Worm (Caenorhabditis elegans) whole organism, young adult: ENCODE results near the gene col-94.

Experiments
- B0035.1 ChIP-seq: sonication (generic microtip); optimal IDR thresholded peaks from 2 replicates; lab custom pipeline; 2016; ENCODE audit warnings: missing genetic modification characterization, mild to moderate bottlenecking, missing compliant biosample characterization, missing genotype, missing genetic modification reagents
- D2030.7 ChIP-seq: fragments of 200-800 bp; sonication (Bioruptor generic); IDR thresholded peaks from 2 replicates; pipeline ENCODE4 v1.3.6; 2022; ENCODE audit warnings: missing genetic modification reagents, missing genetic modification characterization, missing compliant biosample characterization
- F10E7.11 ChIP-seq: sonication (generic microtip); optimal IDR thresholded peaks from 2 replicates; lab custom pipeline; 2017; ENCODE audit warnings: mild to moderate bottlenecking, missing genetic modification characterization, moderate library complexity, missing compliant biosample characterization
- F33H1.4 ChIP-seq: fragments of 200-800 bp; sonication (Bioruptor generic); IDR thresholded peaks from 2 replicates; pipeline ENCODE4 v1.3.6; 2022; ENCODE audit warnings: missing genetic modification reagents, missing genetic modification characterization, missing compliant biosample characterization
- F39B2.1 ChIP-seq: fragments of 200-800 bp; sonication (Bioruptor generic); IDR thresholded peaks from 2 replicates; pipeline ENCODE4 v1.3.6; 2022; ENCODE audit warnings: missing genetic modification reagents, missing genetic modification characterization, missing compliant biosample characterization
- F49E8.2 ChIP-seq: sonication (generic microtip); optimal IDR thresholded peaks from 3 replicates; lab custom pipeline; 2017; ENCODE audit warnings: missing genetic modification characterization, mild to moderate bottlenecking, missing compliant biosample characterization, antibody characterized with exemption, moderate library complexity; ENCODE audit not compliant: insufficient read depth
- F52B5.7 ChIP-seq: sonication (generic microtip); optimal IDR thresholded peaks from 2 replicates; lab custom pipeline; 2016; ENCODE audit warnings: mild to moderate bottlenecking, missing genetic modification characterization, missing compliant biosample characterization
- F57A8.1 ChIP-seq: fragments of 200-800 bp; sonication (Bioruptor generic); optimal IDR thresholded peaks from 2 replicates; lab custom pipeline; 2018; ENCODE audit warnings: mild to moderate bottlenecking, missing genetic modification characterization, moderate library complexity, missing compliant biosample characterization
- F57C9.4 ChIP-seq: sonication (generic microtip); optimal IDR thresholded peaks from 2 replicates; lab custom pipeline; 2017; ENCODE audit warnings: mild to moderate bottlenecking, missing genetic modification characterization, missing compliant biosample characterization
- K12H6.12 ChIP-seq: fragments of 200-800 bp; sonication (Bioruptor generic); optimal IDR thresholded peaks from 2 replicates; lab custom pipeline; 2018; ENCODE audit warnings: mild to moderate bottlenecking, missing genetic modification characterization, missing compliant biosample characterization
- T26A5.8 ChIP-seq: sonication (generic microtip); optimal IDR thresholded peaks from 2 replicates; lab custom pipeline; 2016; ENCODE audit warnings: missing genetic modification characterization, missing compliant biosample characterization
- Y67H2A.10 ChIP-seq: fragments of 200-800 bp; sonication (Bioruptor generic); conservative IDR thresholded peaks from 2 replicates; pipeline ENCODE4 v1.3.6; 2022; ENCODE audit warnings: missing genetic modification reagents, missing genetic modification characterization, missing compliant biosample characterization
- atf-7 ChIP-seq: sonication (generic microtip); optimal IDR thresholded peaks from 2 replicates; lab custom pipeline; 2017; ENCODE audit warnings: mild to moderate bottlenecking, missing genetic modification characterization, missing compliant biosample characterization
- attf-6 ChIP-seq: fragments of 200-800 bp; sonication (Bioruptor generic); IDR thresholded peaks from 2 replicates; pipeline ENCODE4 v1.3.6; 2022; ENCODE audit warnings: missing genetic modification reagents, missing genetic modification characterization, missing compliant biosample characterization
- ceh-40 ChIP-seq: fragments of 200-800 bp; sonication (Bioruptor generic); IDR thresholded peaks from 2 replicates; pipeline ENCODE4 v1.3.6; 2022; ENCODE audit warnings: missing genetic modification characterization, missing compliant biosample characterization
- ceh-58 ChIP-seq: fragments of 200-800 bp; sonication (Bioruptor generic); IDR thresholded peaks from 2 replicates; pipeline ENCODE4 v1.3.6; 2022; ENCODE audit warnings: missing genetic modification characterization, missing compliant biosample characterization
- ceh-79 ChIP-seq: sonication (generic microtip); optimal IDR thresholded peaks from 2 replicates; lab custom pipeline; 2017; ENCODE audit warnings: mild to moderate bottlenecking, missing genetic modification characterization, missing compliant biosample characterization
- chd-7 ChIP-seq: sonication (generic microtip); optimal IDR thresholded peaks from 2 replicates; lab custom pipeline; 2016; ENCODE audit warnings: mild to moderate bottlenecking, missing genetic modification characterization, moderate library complexity, missing compliant biosample characterization
- die-1 ChIP-seq: sonication (generic microtip); optimal IDR thresholded peaks from 2 replicates; lab custom pipeline; 2016; ENCODE audit warnings: missing genotype, mild to moderate bottlenecking, missing genetic modification characterization, missing compliant biosample characterization
- dox-1 ChIP-seq: fragments of 200-800 bp; sonication (Bioruptor generic); IDR thresholded peaks from 2 replicates; pipeline ENCODE4 v1.3.6; 2022; ENCODE audit warnings: missing genetic modification reagents, missing genetic modification characterization, missing compliant biosample characterization
- dpl-1 ChIP-seq: fragments of 150-350 bp; optimal IDR thresholded peaks from 2 replicates; lab custom pipeline; 2014; ENCODE audit warnings: missing biosample characterization, missing genetic modification reagents, missing genetic modification characterization
- efl-1 ChIP-seq: fragments of 150-350 bp; optimal IDR thresholded peaks from 2 replicates; lab custom pipeline; 2014; ENCODE audit warnings: missing biosample characterization, missing genetic modification reagents, missing genetic modification characterization
- egl-18 ChIP-seq: fragments of 200-800 bp; sonication (Bioruptor generic); IDR thresholded peaks from 2 replicates; pipeline ENCODE4 v1.3.6; 2022; ENCODE audit warnings: missing genetic modification reagents, missing genetic modification characterization, missing compliant biosample characterization
- egl-44 ChIP-seq: fragments of 200-800 bp; sonication (Bioruptor generic); IDR thresholded peaks from 2 replicates; pipeline ENCODE4 v1.3.6; 2022; ENCODE audit warnings: missing genetic modification reagents, missing genetic modification characterization, missing compliant biosample characterization
- ekl-4 ChIP-seq: fragments of 200-800 bp; sonication (Bioruptor generic); IDR thresholded peaks from 2 replicates; pipeline ENCODE4 v1.3.6; 2022; ENCODE audit warnings: missing genetic modification reagents, missing genetic modification characterization, missing compliant biosample characterization
- ets-4 ChIP-seq: fragments of 200-800 bp; sonication (Bioruptor generic); optimal IDR thresholded peaks from 2 replicates; lab custom pipeline; 2018; ENCODE audit warnings: mild to moderate bottlenecking, missing genetic modification characterization, missing compliant biosample characterization
- hlh-12 ChIP-seq: sonication (generic microtip); optimal IDR thresholded peaks from 2 replicates; lab custom pipeline; 2016; ENCODE audit warnings: missing genetic modification characterization, missing compliant biosample characterization
- hmg-1.2 ChIP-seq: fragments of 200-800 bp; sonication (Bioruptor generic); IDR thresholded peaks from 2 replicates; pipeline ENCODE4 v1.3.6; 2022; ENCODE audit warnings: missing genetic modification reagents, missing genetic modification characterization, missing compliant biosample characterization
- lin-26 ChIP-seq: fragments of 200-800 bp; sonication (Bioruptor generic); IDR thresholded peaks from 2 replicates; pipeline ENCODE4 v1.3.6; 2022; ENCODE audit warnings: missing genetic modification reagents, missing genetic modification characterization, missing compliant biosample characterization
- lin-35 ChIP-seq, 3 experiments: fragments of 150-350 bp in 2 of 3; sonication (generic microtip) in 1 of 3; optimal IDR thresholded peaks; 2 replicates each; lab custom pipeline; 2014 to 2018; ENCODE audit warnings: missing biosample characterization in 3 of 3, missing genetic modification characterization in 3 of 3, missing genetic modification reagents in 3 of 3
- lin-54 ChIP-seq: fragments of 200-800 bp; sonication (Bioruptor generic); optimal IDR thresholded peaks from 2 replicates; lab custom pipeline; 2018; ENCODE audit warnings: mild to moderate bottlenecking, missing genetic modification characterization, missing compliant biosample characterization
- lsl-1 ChIP-seq: fragments of 200-800 bp; sonication (Bioruptor generic); optimal IDR thresholded peaks from 2 replicates; lab custom pipeline; 2018; ENCODE audit warnings: mild to moderate bottlenecking, missing genetic modification characterization, moderate library complexity, missing compliant biosample characterization
- madf-6 ChIP-seq: fragments of 200-800 bp; sonication (Bioruptor generic); IDR thresholded peaks from 2 replicates; pipeline ENCODE4 v1.3.6; 2022; ENCODE audit warnings: missing genetic modification reagents, missing genetic modification characterization, missing compliant biosample characterization
- madf-8 ChIP-seq: fragments of 200-800 bp; sonication (Bioruptor generic); conservative IDR thresholded peaks from 2 replicates; pipeline ENCODE4 v1.3.6; 2022; ENCODE audit warnings: missing genetic modification reagents, missing genetic modification characterization, missing compliant biosample characterization
- mcd-1 ChIP-seq: fragments of 200-800 bp; sonication (Bioruptor generic); IDR thresholded peaks from 2 replicates; pipeline ENCODE4 v1.3.6; 2022; ENCODE audit warnings: missing genetic modification reagents, missing genetic modification characterization, missing compliant biosample characterization
- mel-28 ChIP-seq: sonication (generic microtip); optimal IDR thresholded peaks from 2 replicates; lab custom pipeline; 2016; ENCODE audit warnings: borderline replicate concordance, mild to moderate bottlenecking, missing genetic modification characterization, missing compliant biosample characterization
- mes-4 ChIP-seq: sonication (generic microtip); optimal IDR thresholded peaks from 2 replicates; lab custom pipeline; 2016; ENCODE audit warnings: missing genotype, missing genetic modification characterization, missing compliant biosample characterization
- pbrm-1 ChIP-seq: fragments of 200-800 bp; sonication (Bioruptor generic); IDR thresholded peaks from 2 replicates; pipeline ENCODE4 v1.3.6; 2022; ENCODE audit warnings: missing genetic modification reagents, missing genetic modification characterization, missing compliant biosample characterization
- rcor-1 ChIP-seq: fragments of 200-800 bp; sonication (Bioruptor generic); IDR thresholded peaks from 2 replicates; pipeline ENCODE4 v1.3.6; 2022; ENCODE audit warnings: missing genetic modification reagents, missing genetic modification characterization, missing compliant biosample characterization
- sea-2 ChIP-seq: fragments of 200-800 bp; sonication (Bioruptor generic); IDR thresholded peaks from 2 replicates; pipeline ENCODE4 v1.3.6; 2022; ENCODE audit warnings: missing genetic modification characterization, missing compliant biosample characterization
- snpc-1.3 ChIP-seq: sonication (generic microtip); optimal IDR thresholded peaks from 2 replicates; lab custom pipeline; 2017; ENCODE audit warnings: missing genetic modification characterization, mild to moderate bottlenecking, missing compliant biosample characterization, antibody characterized with exemption, moderate library complexity, missing genotype, missing genetic modification reagents; ENCODE audit not compliant: insufficient read depth
- sptf-2 ChIP-seq: fragments of 200-800 bp; sonication (Bioruptor generic); optimal IDR thresholded peaks from 2 replicates; lab custom pipeline; 2018; ENCODE audit warnings: mild to moderate bottlenecking, missing genetic modification characterization, missing compliant biosample characterization
- tlf-1 ChIP-seq: fragments of 200-800 bp; sonication (Bioruptor generic); optimal IDR thresholded peaks from 2 replicates; lab custom pipeline; 2018; ENCODE audit warnings: mild to moderate bottlenecking, missing genetic modification characterization, missing compliant biosample characterization
- unc-62 ChIP-seq: fragments of 150-350 bp; optimal IDR thresholded peaks from 2 replicates; lab custom pipeline; 2014; ENCODE audit warnings: missing biosample characterization, missing genetic modification reagents, missing genetic modification characterization
- xnd-1 ChIP-seq: sonication (generic microtip); optimal IDR thresholded peaks from 2 replicates; lab custom pipeline; 2016; ENCODE audit warnings: missing genotype, missing genetic modification reagents, missing genetic modification characterization, missing compliant biosample characterization
- zim-3 ChIP-seq: sonication (generic microtip); optimal IDR thresholded peaks from 2 replicates; lab custom pipeline; 2017; ENCODE audit warnings: mild to moderate bottlenecking, missing genetic modification characterization, moderate library complexity, missing compliant biosample characterization
- ztf-18 ChIP-seq: sonication (generic microtip); optimal IDR thresholded peaks from 2 replicates; lab custom pipeline; 2016; ENCODE audit warnings: missing genotype, mild to moderate bottlenecking, missing genetic modification characterization, missing compliant biosample characterization
- ztf-22 ChIP-seq: fragments of 200-800 bp; sonication (Bioruptor generic); optimal IDR thresholded peaks from 2 replicates; lab custom pipeline; 2018; ENCODE audit warnings: mild to moderate bottlenecking, missing genetic modification characterization, moderate library complexity, missing compliant biosample characterization
- ztf-25 ChIP-seq: fragments of 200-800 bp; sonication (Bioruptor generic); IDR thresholded peaks from 2 replicates; pipeline ENCODE4 v1.3.6; 2022; ENCODE audit warnings: missing genetic modification reagents, missing genetic modification characterization, missing compliant biosample characterization
- ztf-6 ChIP-seq: fragments of 200-800 bp; sonication (Bioruptor generic); IDR thresholded peaks from 2 replicates; pipeline ENCODE4 v1.3.6; 2022; ENCODE audit warnings: missing genetic modification reagents, missing genetic modification characterization, missing compliant biosample characterization

The col-94 gene

ce11 chrIII:11026516-11027048 is 38.9 kb upstream of the col-94 start, which contains the start of gene Y48A6B.7 (continued):
- TF ChIP-seq mes-4 (no peak), egl-44 (GFP tag; lab: Robert Waterston, UW) (no peak), ztf-25 (no peak), lin-26 (GFP tag; lab: Robert Waterston, UW) (no peak), snpc-1.3 (tag; lab: Kevin White, UChicago) (no peak), madf-6 (no peak), F33H1.4 (GFP tag; lab: Robert Waterston, UW) (no peak), xnd-1 (tag; lab: Kevin White, UChicago) (no peak), egl-18 (GFP tag; lab: Robert Waterston, UW) (no peak), ekl-4 (GFP tag; lab: Robert Waterston, UW) (no peak), F57C9.4 (tag; lab: Kevin White, UChicago) (no peak), F10E7.11 (no peak), lin-35 (GFP tag; optimal IDR thresholded peaks at IDR 0.05; lab: Kevin White, UChicago) (no peak), F49E8.2 (tag; lab: Kevin White, UChicago) (no peak), hlh-12 (tag; lab: Kevin White, UChicago) (no peak), rcor-1 (no peak), F57A8.1 (GFP tag; lab: Kevin White, UChicago) (no peak), F52B5.7 (tag; lab: Kevin White, UChicago) (no peak), ztf-22 (GFP tag; lab: Kevin White, UChicago) (no peak), hmg-1.2 (GFP tag; lab: Robert Waterston, UW) (no peak), dpl-1 (GFP tag; lab: Kevin White, UChicago) (no peak), F39B2.1 (no peak), atf-7 (peak; percentile 55), die-1 (tag; lab: Kevin White, UChicago) (no peak), T26A5.8 (tag; lab: Kevin White, UChicago) (no peak), sptf-2 (GFP tag; lab: Kevin White, UChicago) (no peak), ceh-79 (tag; lab: Kevin White, UChicago) (no peak), K12H6.12 (no peak), mcd-1 (GFP tag; lab: Robert Waterston, UW) (0 out of 2 replicates have a peak, but pooled peaks have one; percentile 41), ceh-40 (GFP tag; lab: Robert Waterston, UW) (no peak), lsl-1 (GFP tag; lab: Kevin White, UChicago) (no peak), ztf-18 (tag; lab: Kevin White, UChicago) (no peak), D2030.7 (no peak), efl-1 (GFP tag; lab: Kevin White, UChicago) (no peak), B0035.1 (tag; lab: Kevin White, UChicago) (no peak), attf-6 (GFP tag; lab: Robert Waterston, UW) (no peak), zim-3 (tag; lab: Kevin White, UChicago) (no peak), mel-28 (tag; lab: Kevin White, UChicago) (no peak), dox-1 (GFP tag; lab: Robert Waterston, UW) (peak; percentile 52; the same call in 1 of the 2 replicates), unc-62 (GFP tag; lab: Kevin White, UChicago) (no peak), ets-4 (no peak), pbrm-1 (0 out of 2 replicates have a peak, but pooled peaks have one; percentile 24), tlf-1 (GFP tag; lab: Kevin White, UChicago) (no peak), Y67H2A.10 (GFP tag; lab: Robert Waterston, UW) (no peak), ceh-58 (GFP tag; lab: Robert Waterston, UW) (no peak), lin-54 (GFP tag; lab: Kevin White, UChicago) (peak; percentile 11), madf-8 (GFP tag; lab: Robert Waterston, UW) (no peak), sea-2 (GFP tag; lab: Robert Waterston, UW) (no peak), ztf-6 (GFP tag; lab: Robert Waterston, UW) (no peak), chd-7 (no peak)
